Worm (Caenorhabditis elegans): ENCODE data around the gene R02F2.1.

Gene R02F2.1

ce11 chrIII:5469090-5469489, 32.6 kb upstream of the R02F2.1 start:
- no peak for TF ChIP-seq nhr-77 (tag; optimal IDR thresholded peaks at IDR 0.05)

- no peak for TF ChIP-seq ceh-62 (tag; optimal IDR thresholded peaks at IDR 0.05)
- no peak for TF ChIP-seq dmd-6 (GFP tag; IDR thresholded peaks at IDR 0.05)
- no peak for TF ChIP-seq set-16 (GFP tag; IDR thresholded peaks at IDR 0.05)
- TF ChIP-seq dpl-1 (GFP tag; optimal IDR thresholded peaks at IDR 0.05), result peak; percentile 9
- TF ChIP-seq nhr-41 (GFP tag; IDR thresholded peaks at IDR 0.05), result no peak
- TF ChIP-seq unc-39 (tag; optimal IDR thresholded peaks at IDR 0.05), result no peak
- TF ChIP-seq mes-2 (tag; optimal IDR thresholded peaks at IDR 0.05; ENCODE audit: poor library complexity, severe bottlenecking), result no peak
- peak; percentile 74 for TF ChIP-seq nhr-48 (tag; optimal IDR thresholded peaks at IDR 0.05)
- TF ChIP-seq Y105C5A.15 (GFP tag; IDR thresholded peaks at IDR 0.05), result no peak
- no peak for TF ChIP-seq daf-16 (GFP tag; optimal IDR thresholded peaks at IDR 0.05)
- no peak for TF ChIP-seq daf-16 (tag; optimal IDR thresholded peaks at IDR 0.05)
- no peak for TF ChIP-seq Y75B8A.6 (GFP tag; IDR thresholded peaks at IDR 0.05)
- no peak for TF ChIP-seq spr-1 (tag; optimal IDR thresholded peaks at IDR 0.05)
- TF ChIP-seq F37D6.2 (tag; optimal IDR thresholded peaks at IDR 0.05), result no peak
- no peak for TF ChIP-seq lin-38 (GFP tag; IDR thresholded peaks at IDR 0.05)
- peak; percentile 58 for TF ChIP-seq mxl-3 (GFP tag; optimal IDR thresholded peaks at IDR 0.05)
- TF ChIP-seq nhr-6 (tag; optimal IDR thresholded peaks at IDR 0.05), result no peak
- no peak for TF ChIP-seq ceh-20 (GFP tag; IDR thresholded peaks at IDR 0.05)
- no peak for TF ChIP-seq hmg-1.1 (GFP tag; IDR thresholded peaks at IDR 0.05)
- TF ChIP-seq lin-1 (GFP tag; IDR thresholded peaks at IDR 0.05), result 0 out of 2 replicates have a peak, but pooled peaks have one; percentile 51
- peak; percentile 38 for TF ChIP-seq aha-1 (tag)
- no peak for TF ChIP-seq nhr-42 (GFP tag; IDR thresholded peaks at IDR 0.05)
- TF ChIP-seq snpc-1.2 (GFP tag; IDR thresholded peaks at IDR 0.05), result no peak
- no peak for TF ChIP-seq ama-1 (optimal IDR thresholded peaks at IDR 0.05)
- TF ChIP-seq hif-1 (tag; optimal IDR thresholded peaks at IDR 0.05), result no peak
- TF ChIP-seq ceh-28 (tag; optimal IDR thresholded peaks at IDR 0.05), result no peak
- TF ChIP-seq skn-1 (tag; optimal IDR thresholded peaks at IDR 0.05), result no peak
- TF ChIP-seq ctbp-1 (GFP tag; IDR thresholded peaks at IDR 0.05), result no peak
- 0 out of 2 replicates have a peak, but pooled peaks have one; percentile 48 for TF ChIP-seq T26A8.4 (GFP tag; IDR thresholded peaks at IDR 0.05)
- TF ChIP-seq snpc-4 (tag; optimal IDR thresholded peaks at IDR 0.05), result no peak
- TF ChIP-seq hlh-11 (tag; optimal IDR thresholded peaks at IDR 0.05), result peak; percentile 72
- TF ChIP-seq saeg-2 (GFP tag; IDR thresholded peaks at IDR 0.05), result no peak
- TF ChIP-seq mdl-1 (tag; optimal IDR thresholded peaks at IDR 0.05), result peak in 1 of 2 experiments; percentile 74
- TF ChIP-seq nhr-28 (tag; optimal IDR thresholded peaks at IDR 0.05), result peak; percentile 42
- no peak for TF ChIP-seq sdz-12 (GFP tag; optimal IDR thresholded peaks at IDR 0.05)
Measured at ce11 chrIII:5472693-5473092, 29.0 kb upstream of the R02F2.1 start.

ce11 chrIII:5474176-5474575, 27.5 kb upstream of the R02F2.1 start, which contains the start of gene lon-1:
lon-1 (plus strand) TSS chrIII:5474476.
- TF ChIP-seq zag-1 (tag; optimal IDR thresholded peaks at IDR 0.05) (no peak), mxl-3 (GFP tag; optimal IDR thresholded peaks at IDR 0.05) (peak; percentile 16)

- TF ChIP-seq aha-1 (tag) (peak; percentile 48), lin-39 (tag; optimal IDR thresholded peaks at IDR 0.05) (no peak), arid-1 (GFP tag; conservative IDR thresholded peaks at IDR 0.05) (no peak)
Measured at ce11 chrIII:5478011-5478410, 23.7 kb upstream of the R02F2.1 start, which contains the start of gene R02F2.10. R02F2.10 (plus strand) TSS chrIII:5478311.
